Worm (Caenorhabditis elegans) whole organism, early embryonic: ENCODE measurements around the gene hum-10.

Source experiments
- B0310.2 ChIP-seq: sonication (generic microtip); optimal IDR thresholded peaks from 2 replicates; lab custom pipeline; 2016; ENCODE audit warnings: mild to moderate bottlenecking, missing genetic modification characterization, missing compliant biosample characterization
- F13C5.2 ChIP-seq: sonication (generic microtip); optimal IDR thresholded peaks from 2 replicates; lab custom pipeline; 2017; ENCODE audit warnings: mild to moderate bottlenecking, missing genetic modification characterization, inconsistent platforms, missing compliant biosample characterization
- aly-1 ChIP-seq: sonication (generic microtip); optimal IDR thresholded peaks from 2 replicates; lab custom pipeline; 2016; ENCODE audit warnings: missing genetic modification characterization, missing compliant biosample characterization
- ama-1 ChIP-seq: fragments of 150-350 bp; optimal IDR thresholded peaks from 2 replicates; lab custom pipeline; 2014
- ceh-13 ChIP-seq: fragments of 200-800 bp; sonication (Bioruptor generic); optimal IDR thresholded peaks from 2 replicates; lab custom pipeline; 2018; ENCODE audit warnings: mild to moderate bottlenecking, missing genetic modification characterization, missing compliant biosample characterization
- ceh-36 ChIP-seq: sonication (generic microtip); optimal IDR thresholded peaks from 2 replicates; lab custom pipeline; 2016; ENCODE audit warnings: missing genetic modification characterization, inconsistent platforms, missing compliant biosample characterization
- ets-7 ChIP-seq: sonication (generic microtip); optimal IDR thresholded peaks from 2 replicates; lab custom pipeline; 2016; ENCODE audit warnings: missing genotype, missing genetic modification characterization, missing compliant biosample characterization
- flt-1 ChIP-seq: fragments of 200-800 bp; sonication (Bioruptor generic); IDR thresholded peaks from 2 replicates; pipeline ENCODE4 v1.3.6; 2022; ENCODE audit warnings: missing genetic modification characterization, missing compliant biosample characterization
- hmbx-1 ChIP-seq: sonication (generic microtip); optimal IDR thresholded peaks from 2 replicates; lab custom pipeline; 2016; ENCODE audit warnings: mild to moderate bottlenecking, missing genetic modification characterization, missing compliant biosample characterization
- hmg-4 ChIP-seq: fragments of 200-800 bp; sonication (Bioruptor generic); optimal IDR thresholded peaks from 2 replicates; lab custom pipeline; 2018; ENCODE audit warnings: mild to moderate bottlenecking, missing genetic modification characterization, missing compliant biosample characterization
- hnd-1 ChIP-seq: sonication (generic microtip); optimal IDR thresholded peaks from 2 replicates; lab custom pipeline; 2016; ENCODE audit warnings: missing genetic modification characterization, missing compliant biosample characterization
- pes-1 ChIP-seq: fragments of 200-800 bp; sonication (Bioruptor generic); IDR thresholded peaks from 2 replicates; pipeline ENCODE4 v1.3.6; 2022; ENCODE audit warnings: missing genetic modification reagents, missing genetic modification characterization, missing compliant biosample characterization
- scrt-1 ChIP-seq: fragments of 200-800 bp; sonication (Bioruptor generic); IDR thresholded peaks from 2 replicates; pipeline ENCODE4 v1.3.6; 2022; ENCODE audit warnings: missing genetic modification characterization, missing compliant biosample characterization
- sea-1 ChIP-seq: fragments of 200-800 bp; sonication (Bioruptor generic); conservative IDR thresholded peaks from 2 replicates; pipeline ENCODE4 v1.3.6; 2022; ENCODE audit warnings: missing genetic modification characterization, missing compliant biosample characterization
- tbx-11 ChIP-seq: fragments of 200-800 bp; sonication (Bioruptor generic); IDR thresholded peaks from 2 replicates; pipeline ENCODE4 v1.3.6; 2022; ENCODE audit warnings: missing genetic modification characterization, missing compliant biosample characterization
- tbx-37 ChIP-seq: fragments of 200-800 bp; sonication (Bioruptor generic); conservative IDR thresholded peaks from 2 replicates; pipeline ENCODE4 v1.3.6; 2022; ENCODE audit warnings: missing genetic modification reagents, missing genetic modification characterization, missing compliant biosample characterization
- tra-4 ChIP-seq: sonication (generic microtip); optimal IDR thresholded peaks from 2 replicates; lab custom pipeline; 2017; ENCODE audit warnings: missing genetic modification characterization, missing compliant biosample characterization

hum-10 gene

ce11 chrX:4783117-4783775 is 1.1 kb upstream of the hum-10 start, which contains the start of gene F43C9.2:
TSS of gene F43C9.2 (plus strand) at chrX:4783613.
- TF ChIP-seq aly-1 = no peak
- no peak for TF ChIP-seq hmg-4 (GFP tag; lab: Kevin White, UChicago)
- no peak for TF ChIP-seq ama-1 (lab: Kevin White, UChicago)
- TF ChIP-seq tbx-37 (GFP tag; lab: Robert Waterston, UW) = no peak
- no peak for TF ChIP-seq scrt-1 (GFP tag; lab: Robert Waterston, UW)
- TF ChIP-seq flt-1 (GFP tag; lab: Robert Waterston, UW) = no peak
- TF ChIP-seq pes-1 (GFP tag; lab: Robert Waterston, UW) = no peak

ce11 chrX:4769885-4770284 is 12.2 kb downstream of the hum-10 start, which contains the start of gene npr-1:
TSS of gene npr-1 (minus strand) at chrX:4769985.
- TF ChIP-seq pes-1 (GFP tag; lab: Robert Waterston, UW) (no peak), ama-1 (lab: Kevin White, UChicago) (no peak)

ce11 chrX:4761540-4761939 is 20.6 kb downstream of the hum-10 start, which contains the start of gene mls-2:
TSS of gene mls-2 (minus strand) at chrX:4761640.
- TF ChIP-seq hmg-4 (GFP tag; lab: Kevin White, UChicago) = no peak
- no peak for TF ChIP-seq B0310.2 (tag; lab: Kevin White, UChicago)

- no peak for TF ChIP-seq ceh-13 (GFP tag; lab: Kevin White, UChicago)
- TF ChIP-seq hmbx-1 (tag; lab: Kevin White, UChicago) = no peak
- TF ChIP-seq ama-1 (lab: Kevin White, UChicago) = no peak
These were observed 22.4 kb downstream of the hum-10 start for ce11 chrX:4759718-4760117.

ce11 chrX:4754725-4755124 is 27.4 kb downstream of the hum-10 start, which contains the start of gene C39E6.2:
TSS of gene C39E6.2 (minus strand) at chrX:4755118.
- TF ChIP-seq hnd-1 (tag; lab: Kevin White, UChicago) (no peak), hmbx-1 (tag; lab: Kevin White, UChicago) (no peak), hmg-4 (GFP tag; lab: Kevin White, UChicago) (no peak), tbx-11 (GFP tag; lab: Robert Waterston, UW) (no peak), scrt-1 (GFP tag; lab: Robert Waterston, UW) (no peak), sea-1 (GFP tag; lab: Robert Waterston, UW) (no peak), ama-1 (lab: Kevin White, UChicago) (no peak)

- TF ChIP-seq tra-4 (tag; lab: Kevin White, UChicago) (no peak), aly-1 (peak; percentile 19)
These were observed 33.0 kb downstream of the hum-10 start, which contains the start of gene lon-2 for ce11 chrX:4749080-4749479. TSS of gene lon-2 (minus strand) at chrX:4749083.

ce11 chrX:4744037-4744436 is 38.1 kb downstream of the hum-10 start:
- TF ChIP-seq aly-1 (peak; percentile 28), ceh-36 (tag; lab: Kevin White, UChicago) (no peak), hmg-4 (GFP tag; lab: Kevin White, UChicago) (no peak)

- TF ChIP-seq ets-7 (tag; lab: Kevin White, UChicago) (no peak), tbx-37 (GFP tag; lab: Robert Waterston, UW) (no peak), tbx-11 (GFP tag; lab: Robert Waterston, UW) (no peak)
These were observed 39.8 kb downstream of the hum-10 start for ce11 chrX:4742285-4742684.

ce11 chrX:4740630-4741029 is 41.5 kb downstream of the hum-10 start:
- TF ChIP-seq aly-1 (no peak), ets-7 (tag; lab: Kevin White, UChicago) (no peak), scrt-1 (GFP tag; lab: Robert Waterston, UW) (no peak), sea-1 (GFP tag; lab: Robert Waterston, UW) (no peak), hmbx-1 (tag; lab: Kevin White, UChicago) (no peak), tbx-37 (GFP tag; lab: Robert Waterston, UW) (no peak), tbx-11 (GFP tag; lab: Robert Waterston, UW) (no peak), F13C5.2 (tag; lab: Kevin White, UChicago) (no peak), flt-1 (GFP tag; lab: Robert Waterston, UW) (no peak), hmg-4 (GFP tag; lab: Kevin White, UChicago) (no peak), hnd-1 (tag; lab: Kevin White, UChicago) (no peak)

- TF ChIP-seq ceh-13 (GFP tag; lab: Kevin White, UChicago) (no peak), tra-4 (tag; lab: Kevin White, UChicago) (no peak), pes-1 (GFP tag; lab: Robert Waterston, UW) (no peak), flt-1 (GFP tag; lab: Robert Waterston, UW) (no peak), aly-1 (no peak), scrt-1 (GFP tag; lab: Robert Waterston, UW) (no peak), ets-7 (tag; lab: Kevin White, UChicago) (no peak), hmbx-1 (tag; lab: Kevin White, UChicago) (no peak), hnd-1 (tag; lab: Kevin White, UChicago) (no peak), hmg-4 (GFP tag; lab: Kevin White, UChicago) (no peak), B0310.2 (tag; lab: Kevin White, UChicago) (no peak), F13C5.2 (tag; lab: Kevin White, UChicago) (no peak), tbx-37 (GFP tag; lab: Robert Waterston, UW) (no peak), tbx-11 (GFP tag; lab: Robert Waterston, UW) (no peak), ama-1 (lab: Kevin White, UChicago) (no peak), sea-1 (GFP tag; lab: Robert Waterston, UW) (no peak), ceh-36 (tag; lab: Kevin White, UChicago) (no peak)
These were observed 49.3 kb downstream of the hum-10 start, which contains the start of gene aman-1 for ce11 chrX:4732752-4733151. TSS of gene aman-1 (plus strand) at chrX:4733095.
